Fruit fly (Drosophila melanogaster) whole organism: ENCODE data around the gene nAChRalpha6.

Source experiments
- CG8478 ChIP-seq: fragments of >200 bp; optimal IDR thresholded peaks from 2 replicates; lab custom pipeline; 2018; ENCODE audit warnings: inconsistent platforms
- psq ChIP-seq: fragments of >200 bp; optimal IDR thresholded peaks from 2 replicates; lab custom pipeline; 2017

- TF ChIP-seq CG8478 (lab: Kevin White, UChicago): no peak
- TF ChIP-seq psq: no peak
These were observed 142.2 kb downstream of the nAChRalpha6 start for dm6 chr2L:9743823-9744222.
